Fruit fly (Drosophila melanogaster): Measurements from ENCODE around the gene cv-d.

cv-d gene

DNA sequence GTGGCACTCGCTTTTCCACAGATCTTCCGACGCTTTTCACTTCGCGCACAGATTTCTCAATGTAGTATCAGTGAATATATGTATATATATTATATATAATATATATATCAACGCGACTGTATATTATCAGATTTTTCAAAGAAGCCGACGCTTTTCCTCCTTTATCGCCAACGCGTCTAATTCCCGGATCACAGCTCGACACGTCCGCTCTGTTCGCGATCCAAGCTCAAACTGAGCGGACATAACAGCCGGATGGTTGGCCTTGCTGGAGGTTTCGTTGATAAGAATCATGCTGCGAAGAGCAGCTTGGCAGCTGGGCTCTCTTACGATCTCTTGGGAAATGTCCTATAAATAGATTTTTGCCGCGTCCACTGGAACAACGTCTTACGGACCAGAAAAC, at the start of gene cv-d:
Gene cv-d (minus strand): TSS at position 235 of the 400 bp plus-strand sequence.
- no peak for TF ChIP-seq psq (optimal IDR thresholded peaks at IDR 0.05)

DNA sequence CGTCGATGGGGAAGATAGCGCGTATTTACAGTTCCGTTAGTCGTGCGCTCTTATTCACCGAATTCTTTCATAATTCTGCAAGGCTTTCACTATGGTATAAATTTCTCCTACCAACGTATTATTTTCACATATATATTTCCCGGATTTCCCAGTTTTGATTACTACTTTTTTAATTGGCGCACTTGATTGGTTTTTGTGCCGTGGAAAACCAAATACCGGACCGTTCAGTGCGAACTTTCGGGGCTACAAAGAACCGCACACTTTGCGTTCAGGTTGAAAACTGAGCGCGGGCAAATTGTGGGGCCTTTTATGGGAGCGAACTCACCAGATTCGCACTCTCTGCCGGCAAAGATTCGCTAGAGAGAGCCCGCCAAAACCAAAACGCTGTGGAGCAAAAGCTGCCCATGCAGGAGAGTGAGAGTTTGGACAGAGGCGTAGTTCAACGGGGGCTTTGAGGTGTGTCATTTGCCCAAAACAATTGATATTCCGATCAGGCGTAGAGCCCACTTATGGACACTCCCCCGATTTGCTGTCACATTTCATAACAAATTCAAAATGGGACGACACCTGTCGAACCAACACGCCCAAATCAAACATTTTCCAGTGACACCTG, 47.8 kb upstream of the cv-d start:
- TF ChIP-seq Dll (optimal IDR thresholded peaks at IDR 0.05): peak; percentile 96

DNA sequence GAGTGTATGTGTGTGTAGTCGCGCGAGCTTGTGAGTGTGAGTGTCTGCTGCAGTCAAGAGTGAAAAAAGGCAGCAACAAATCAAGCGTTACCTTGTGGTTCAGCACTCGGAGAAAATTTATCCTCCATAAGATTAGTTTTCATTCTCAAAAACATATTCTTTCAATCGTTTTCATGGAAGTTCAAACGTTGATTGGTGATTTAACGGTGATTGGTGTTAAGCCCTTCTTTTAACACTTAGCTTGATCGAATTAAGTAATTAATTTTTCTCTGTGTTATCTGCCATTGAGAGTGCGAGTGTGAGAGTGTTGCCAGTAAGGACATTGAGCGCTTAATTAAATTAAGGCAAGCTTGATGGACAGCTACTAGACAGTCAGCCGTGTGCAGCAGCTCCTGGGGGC, 46.3 kb upstream of the cv-d start:
- TF ChIP-seq CG8478 (optimal IDR thresholded peaks at IDR 0.05): no peak
- TF ChIP-seq pan (optimal IDR thresholded peaks at IDR 0.05): no peak
- no peak for TF ChIP-seq usp (GFP tag; optimal IDR thresholded peaks at IDR 0.05)
- TF ChIP-seq Dll (optimal IDR thresholded peaks at IDR 0.05): no peak
- TF ChIP-seq EcR (GFP tag; optimal IDR thresholded peaks at IDR 0.05): no peak
- no peak for TF ChIP-seq psq (optimal IDR thresholded peaks at IDR 0.05)

dm6 chr3R:15898302-15898701, 44.9 kb upstream of the cv-d start:
- no peak for TF ChIP-seq CG8478 (optimal IDR thresholded peaks at IDR 0.05)
- TF ChIP-seq Dll (optimal IDR thresholded peaks at IDR 0.05): no peak
- TF ChIP-seq EcR (GFP tag; optimal IDR thresholded peaks at IDR 0.05): no peak
- TF ChIP-seq pan (optimal IDR thresholded peaks at IDR 0.05): no peak
- TF ChIP-seq psq (optimal IDR thresholded peaks at IDR 0.05): no peak
- TF ChIP-seq usp (GFP tag; optimal IDR thresholded peaks at IDR 0.05): no peak

DNA sequence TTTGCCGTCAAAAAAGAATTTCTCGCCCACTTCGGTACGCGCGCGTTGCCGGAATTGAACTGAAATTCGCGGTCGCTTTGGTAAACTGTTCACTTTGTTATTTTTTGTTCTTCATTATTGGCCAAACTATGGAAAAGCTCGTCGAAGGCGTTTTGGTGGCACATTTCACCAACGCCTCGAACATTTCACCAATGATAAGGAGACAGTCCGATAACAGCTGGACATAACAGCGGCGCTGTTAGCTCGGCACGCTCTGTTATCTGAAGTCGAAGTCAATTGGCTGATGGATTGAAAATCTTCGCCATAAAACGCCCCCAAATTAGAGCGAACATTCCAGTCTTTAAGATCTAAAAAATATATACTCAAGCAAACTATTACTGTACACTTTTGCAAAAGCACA, 42.6 kb upstream of the cv-d start, which contains the start of gene CG14877:
Gene CG14877 (minus strand): TSS at position 101 of the 400 bp plus-strand sequence.
- TF ChIP-seq CG8478 (optimal IDR thresholded peaks at IDR 0.05) (no peak), usp (GFP tag; optimal IDR thresholded peaks at IDR 0.05) (no peak), EcR (GFP tag; optimal IDR thresholded peaks at IDR 0.05) (no peak), pan (optimal IDR thresholded peaks at IDR 0.05) (no peak), psq (optimal IDR thresholded peaks at IDR 0.05) (no peak), Dll (optimal IDR thresholded peaks at IDR 0.05) (no peak)

DNA sequence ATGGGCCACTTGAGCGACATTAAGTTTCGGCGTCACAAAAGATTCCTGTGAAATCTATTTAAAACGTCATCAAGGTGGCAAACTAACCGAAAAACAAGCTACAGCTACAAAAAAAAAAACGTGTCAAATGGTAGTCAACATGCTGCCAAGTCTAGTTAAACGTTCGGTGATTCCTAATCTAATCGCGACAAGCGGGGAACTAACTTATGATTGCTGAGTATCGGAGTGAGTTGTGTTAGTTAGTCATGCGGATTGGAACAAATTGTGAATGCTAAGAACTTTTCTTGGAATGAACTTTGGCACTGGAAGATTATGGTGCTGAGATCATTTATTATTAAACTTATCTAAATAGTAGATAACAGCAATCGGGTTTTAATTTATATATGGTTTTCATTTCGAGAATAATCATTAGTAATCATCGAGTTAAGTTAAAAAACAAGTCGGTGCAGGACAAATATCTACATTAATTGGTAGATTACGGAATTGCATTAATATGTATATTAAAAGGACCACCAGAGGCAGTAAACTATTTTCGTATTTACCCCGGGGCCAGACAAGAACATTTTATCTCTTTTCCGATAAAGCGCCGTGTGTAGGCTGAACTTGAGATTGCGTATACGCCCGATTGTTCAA, 37.9 kb upstream of the cv-d start:
- TF ChIP-seq psq (optimal IDR thresholded peaks at IDR 0.05): no peak
- TF ChIP-seq usp (GFP tag; optimal IDR thresholded peaks at IDR 0.05): no peak
- TF ChIP-seq pan (optimal IDR thresholded peaks at IDR 0.05): no peak
- TF ChIP-seq CG8478 (optimal IDR thresholded peaks at IDR 0.05): no peak

DNA sequence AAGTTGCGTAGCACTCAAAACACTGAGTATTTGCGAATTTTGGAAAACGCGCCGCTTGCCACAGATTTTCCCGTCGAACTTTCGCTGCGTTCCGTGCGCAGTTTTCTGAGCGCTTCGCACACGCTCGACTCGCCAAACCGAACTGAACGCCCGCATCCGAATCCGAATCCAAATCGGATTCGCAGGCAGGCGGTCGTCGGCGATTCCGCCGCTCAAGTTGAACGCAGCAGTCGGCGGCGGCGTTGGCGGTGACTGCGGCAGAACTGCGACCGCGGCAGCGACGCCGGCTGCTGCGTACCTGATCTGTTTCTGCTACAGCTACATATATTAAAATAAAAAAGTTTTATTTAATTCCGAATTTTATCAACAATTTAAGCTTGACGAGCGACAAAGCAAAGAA, 22.2 kb upstream of the cv-d start, which contains the start of gene CG31183:
Gene CG31183 (minus strand): TSS at position 329 of the 400 bp plus-strand sequence.
- no peak for TF ChIP-seq EcR (GFP tag; optimal IDR thresholded peaks at IDR 0.05)

dm6 chr3R:15872829-15873440, 19.6 kb upstream of the cv-d start:
- TF ChIP-seq EcR (GFP tag; optimal IDR thresholded peaks at IDR 0.05) (no peak), pan (optimal IDR thresholded peaks at IDR 0.05) (no peak), psq (optimal IDR thresholded peaks at IDR 0.05) (no peak), usp (GFP tag; optimal IDR thresholded peaks at IDR 0.05) (no peak), CG8478 (optimal IDR thresholded peaks at IDR 0.05) (no peak), Dll (optimal IDR thresholded peaks at IDR 0.05) (no peak)

DNA sequence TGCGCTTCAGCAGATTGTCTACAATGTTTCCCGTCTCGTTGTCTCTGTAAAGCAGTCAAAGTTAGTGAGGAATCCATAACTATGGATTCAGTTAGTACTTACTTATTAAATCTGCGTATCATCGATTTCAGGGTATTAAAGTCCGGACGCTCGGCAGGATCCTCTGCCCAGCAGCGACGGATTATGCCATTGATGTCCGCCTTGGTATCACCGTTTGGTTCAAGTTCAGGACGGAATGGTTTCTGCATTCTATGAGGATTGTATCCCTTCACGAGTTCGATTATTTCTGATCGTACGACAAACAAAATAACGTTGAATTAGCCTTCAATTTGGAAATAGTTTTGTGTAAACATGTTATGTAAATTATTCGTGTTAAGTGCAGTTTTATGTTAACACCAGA, 6.5 kb upstream of the cv-d start, which contains the start of gene CG9632:
Gene CG9632 (plus strand): TSS at position 301 of the 400 bp plus-strand sequence.
- TF ChIP-seq Dll (optimal IDR thresholded peaks at IDR 0.05) (no peak), psq (optimal IDR thresholded peaks at IDR 0.05) (no peak)

- TF ChIP-seq CG8478 (optimal IDR thresholded peaks at IDR 0.05) (no peak), usp (GFP tag; optimal IDR thresholded peaks at IDR 0.05) (no peak), psq (optimal IDR thresholded peaks at IDR 0.05) (no peak), Dll (optimal IDR thresholded peaks at IDR 0.05) (no peak), EcR (GFP tag; optimal IDR thresholded peaks at IDR 0.05) (no peak), pan (optimal IDR thresholded peaks at IDR 0.05) (no peak)
These were observed 3.9 kb upstream of the cv-d start, which contains the start of gene Hmt-1 for dm6 chr3R:15857189-15857767. Gene Hmt-1, minus strand, starts transcription at chr3R:15857470.

- TF ChIP-seq usp (GFP tag; optimal IDR thresholded peaks at IDR 0.05): no peak
- TF ChIP-seq EcR (GFP tag; optimal IDR thresholded peaks at IDR 0.05): no peak
- TF ChIP-seq pan (optimal IDR thresholded peaks at IDR 0.05): no peak
- TF ChIP-seq CG8478 (optimal IDR thresholded peaks at IDR 0.05): no peak
- no peak for TF ChIP-seq Dll (optimal IDR thresholded peaks at IDR 0.05)
- TF ChIP-seq psq (optimal IDR thresholded peaks at IDR 0.05): no peak
These were observed 1.5 kb downstream of the cv-d start for dm6 chr3R:15851912-15852311.

DNA sequence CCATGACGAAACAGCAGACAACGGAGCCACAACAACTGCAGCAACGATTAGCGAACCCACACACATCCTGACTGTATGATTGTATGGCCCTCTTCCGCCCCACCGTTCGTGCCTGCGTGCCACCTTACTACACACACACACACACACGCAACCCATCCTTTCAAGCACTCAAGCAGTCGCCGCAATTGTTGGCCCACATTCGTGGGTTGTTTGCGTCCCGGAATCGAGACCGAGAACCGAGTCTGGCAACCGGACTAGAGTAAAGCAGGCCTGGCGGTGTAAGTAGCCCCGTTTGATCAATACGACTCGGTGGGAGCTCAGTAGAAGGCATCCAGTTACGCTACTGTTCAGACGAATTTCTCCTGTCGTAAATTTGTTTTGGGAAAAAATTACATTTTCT, 7.1 kb downstream of the cv-d start, which contains the start of gene CG4546:
Gene CG4546 (plus strand): TSS at position 301 of the 400 bp plus-strand sequence.
- TF ChIP-seq EcR (GFP tag; optimal IDR thresholded peaks at IDR 0.05): no peak
- no peak for TF ChIP-seq CG8478 (optimal IDR thresholded peaks at IDR 0.05)
- no peak for TF ChIP-seq usp (GFP tag; optimal IDR thresholded peaks at IDR 0.05)
- TF ChIP-seq psq (optimal IDR thresholded peaks at IDR 0.05): no peak
- TF ChIP-seq pan (optimal IDR thresholded peaks at IDR 0.05): no peak
- no peak for TF ChIP-seq Dll (optimal IDR thresholded peaks at IDR 0.05)

All from whole organism.